Worm (Caenorhabditis elegans): Measurements from ENCODE around the gene sth-1.
A peak's percentile ranks its signal among the peaks of the same experiment; 100 is the strongest.

The sth-1 gene

ce11 chrV:8051851-8052250 is at the start of gene sth-1:
sth-1 (plus strand) TSS chrV:8052151.
- no peak for TF ChIP-seq ceh-16 (tag; optimal IDR thresholded peaks at IDR 0.05)

- no peak for TF ChIP-seq daf-12 (tag; optimal IDR thresholded peaks at IDR 0.05)
- no peak for TF ChIP-seq elt-3 (tag; optimal IDR thresholded peaks at IDR 0.05)
- TF ChIP-seq lin-39 (tag; optimal IDR thresholded peaks at IDR 0.05): no peak
- TF ChIP-seq pha-4 (tag; optimal IDR thresholded peaks at IDR 0.05): no peak
- TF ChIP-seq nhr-12 (tag; optimal IDR thresholded peaks at IDR 0.05): no peak
- no peak for TF ChIP-seq nhr-77 (tag; optimal IDR thresholded peaks at IDR 0.05)
- TF ChIP-seq elt-2 (tag; optimal IDR thresholded peaks at IDR 0.05): no peak
- TF ChIP-seq nhr-76 (tag; optimal IDR thresholded peaks at IDR 0.05): no peak
- TF ChIP-seq nhr-67 (tag; optimal IDR thresholded peaks at IDR 0.05): no peak
- TF ChIP-seq ceh-16 (tag; optimal IDR thresholded peaks at IDR 0.05): no peak
- no peak for TF ChIP-seq nhr-237 (tag; optimal IDR thresholded peaks at IDR 0.05)
Measured at ce11 chrV:8005000-8005399, 47.0 kb upstream of the sth-1 start, which contains the start of gene Y97E10AR.8. Y97E10AR.8 (plus strand) TSS chrV:8005300.

DNA sequence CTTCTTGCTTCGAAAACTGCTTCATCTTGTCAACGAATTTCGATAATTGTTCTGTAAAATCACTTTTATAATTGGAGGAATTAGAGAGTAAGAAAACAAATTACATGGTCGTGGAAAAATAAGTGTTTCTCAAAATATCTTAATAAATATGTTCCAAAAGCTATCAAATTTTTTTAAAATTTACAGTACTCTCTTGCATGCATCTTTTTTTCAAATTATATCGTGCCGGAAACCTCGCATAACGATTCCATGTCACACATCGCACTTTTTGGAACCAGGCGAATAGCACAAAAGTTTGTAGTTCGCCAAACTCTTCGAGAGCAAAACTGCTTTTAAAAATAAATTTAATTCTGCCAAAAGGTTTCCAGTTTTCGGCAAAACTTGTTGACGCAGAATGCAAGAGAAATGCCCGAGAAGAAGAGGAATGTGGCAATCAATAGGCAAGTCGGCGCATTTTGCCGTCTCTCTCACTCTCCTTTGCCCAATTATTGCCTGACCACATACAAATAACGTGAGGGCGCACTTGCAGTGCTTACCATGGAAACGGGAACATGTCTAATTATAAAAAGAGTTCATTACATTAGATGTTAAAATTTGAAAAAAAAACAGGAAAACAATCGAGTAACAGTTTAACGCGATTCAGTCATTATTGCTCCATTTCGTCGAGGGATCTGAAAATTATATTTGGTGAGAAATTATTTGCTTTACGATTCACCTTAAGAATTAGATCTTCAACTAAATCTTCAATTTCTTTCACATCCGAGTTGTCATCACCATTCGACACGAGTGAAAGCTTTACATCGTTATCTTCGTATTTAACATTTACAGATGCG is 44.3 kb upstream of the sth-1 start, which contains the start of gene Y97E10AR.3:
TSS of gene Y97E10AR.3 (minus strand) at position 51 of the 833 bp plus-strand sequence.
- peak; percentile 55 for TF ChIP-seq nfya-1 (tag; optimal IDR thresholded peaks at IDR 0.05; ENCODE audit: insufficient read depth)
- TF ChIP-seq nhr-28 (tag; optimal IDR thresholded peaks at IDR 0.05): no peak

DNA sequence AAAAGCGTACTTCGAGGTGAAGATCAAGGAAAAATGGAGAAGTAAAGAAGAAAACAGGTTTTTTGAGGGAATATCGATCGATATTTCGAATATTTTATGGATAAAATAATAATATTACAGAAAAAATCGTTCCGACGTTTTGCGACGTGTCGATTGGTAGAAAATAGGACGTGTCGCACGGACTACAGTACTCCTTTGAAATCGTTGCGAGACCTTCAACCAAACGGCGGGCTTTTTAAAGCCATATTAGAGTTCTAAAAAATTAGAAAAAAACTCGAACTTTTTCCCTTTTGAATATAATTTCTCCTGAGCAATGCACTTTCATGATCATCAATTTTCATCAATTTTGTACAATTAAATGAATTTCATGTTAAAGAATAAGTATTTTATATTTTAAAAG is 41.8 kb upstream of the sth-1 start, which contains the start of gene Y97E10AR.4:
TSS of gene Y97E10AR.4 (minus strand) at position 131 of the 400 bp plus-strand sequence.
- TF ChIP-seq ztf-4 (tag; optimal IDR thresholded peaks at IDR 0.05) (no peak), nhr-76 (tag; optimal IDR thresholded peaks at IDR 0.05) (no peak), sea-2 (GFP tag; optimal IDR thresholded peaks at IDR 0.05) (no peak), zag-1 (tag; optimal IDR thresholded peaks at IDR 0.05) (no peak), lin-15B (tag; optimal IDR thresholded peaks at IDR 0.05) (no peak), fkh-10 (GFP tag; optimal IDR thresholded peaks at IDR 0.05) (no peak), pqm-1 (tag; optimal IDR thresholded peaks at IDR 0.05) (no peak), nhr-77 (tag; optimal IDR thresholded peaks at IDR 0.05) (no peak), nhr-11 (tag; optimal IDR thresholded peaks at IDR 0.05) (no peak), tbx-2 (tag; optimal IDR thresholded peaks at IDR 0.05) (no peak), nfya-1 (tag; optimal IDR thresholded peaks at IDR 0.05; ENCODE audit: insufficient read depth) (no peak), ceh-28 (tag; optimal IDR thresholded peaks at IDR 0.05) (no peak), nhr-237 (tag; optimal IDR thresholded peaks at IDR 0.05) (no peak), nhr-25 (tag; optimal IDR thresholded peaks at IDR 0.05) (no peak), jun-1 (tag; optimal IDR thresholded peaks at IDR 0.05) (no peak), R02D3.7 (tag; optimal IDR thresholded peaks at IDR 0.05) (no peak), ceh-16 (tag; optimal IDR thresholded peaks at IDR 0.05) (no peak), nhr-43 (tag; optimal IDR thresholded peaks at IDR 0.05; ENCODE audit: poor library complexity, severe bottlenecking) (no peak)

DNA sequence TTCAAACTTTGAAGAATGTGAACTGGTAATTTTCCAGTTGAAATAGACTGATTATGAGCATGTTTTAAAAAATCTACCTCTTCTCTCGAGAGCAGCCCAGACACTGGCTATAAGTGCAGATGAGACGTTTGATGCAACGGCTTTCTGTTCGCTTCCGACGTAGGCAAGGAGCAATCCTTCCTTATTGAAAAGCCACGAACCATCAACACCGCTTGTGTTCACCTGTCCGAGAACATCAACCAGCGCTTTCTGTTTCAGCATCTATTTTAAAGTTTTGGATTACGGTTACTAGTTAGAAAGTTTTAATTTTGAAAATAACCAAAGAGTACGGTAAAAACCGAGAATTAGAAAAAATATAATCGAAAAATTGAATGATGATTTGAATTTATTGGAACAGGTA is 41.1 kb upstream of the sth-1 start, which contains the start of gene lmtr-2:
TSS of gene lmtr-2 (minus strand) at position 261 of the 400 bp plus-strand sequence.
- TF ChIP-seq nhr-25 (tag; optimal IDR thresholded peaks at IDR 0.05) (no peak), lin-15B (tag; optimal IDR thresholded peaks at IDR 0.05) (no peak), jun-1 (tag; optimal IDR thresholded peaks at IDR 0.05) (no peak), ceh-9 (tag; optimal IDR thresholded peaks at IDR 0.05) (no peak), nhr-11 (tag; optimal IDR thresholded peaks at IDR 0.05) (no peak), hmg-11 (tag; optimal IDR thresholded peaks at IDR 0.05) (no peak), aly-2 (tag; optimal IDR thresholded peaks at IDR 0.05) (no peak), sea-2 (GFP tag; optimal IDR thresholded peaks at IDR 0.05) (no peak), nhr-12 (tag; optimal IDR thresholded peaks at IDR 0.05) (no peak), nhr-28 (tag; optimal IDR thresholded peaks at IDR 0.05) (no peak), unc-39 (tag; optimal IDR thresholded peaks at IDR 0.05) (no peak), ztf-4 (tag; optimal IDR thresholded peaks at IDR 0.05) (no peak), pha-4 (tag; optimal IDR thresholded peaks at IDR 0.05) (no peak), ama-1 (optimal IDR thresholded peaks at IDR 0.05) (no peak), lin-39 (tag; optimal IDR thresholded peaks at IDR 0.05) (no peak), ceh-82 (tag; optimal IDR thresholded peaks at IDR 0.05) (no peak), nhr-77 (tag; optimal IDR thresholded peaks at IDR 0.05) (no peak), unc-62 (GFP tag; optimal IDR thresholded peaks at IDR 0.05) (no peak)
